Fruit fly (Drosophila melanogaster): Measurements from ENCODE around the gene CG33644.
A peak's percentile ranks its signal among the peaks of the same experiment; 100 is the strongest.

CG33644 gene

DNA sequence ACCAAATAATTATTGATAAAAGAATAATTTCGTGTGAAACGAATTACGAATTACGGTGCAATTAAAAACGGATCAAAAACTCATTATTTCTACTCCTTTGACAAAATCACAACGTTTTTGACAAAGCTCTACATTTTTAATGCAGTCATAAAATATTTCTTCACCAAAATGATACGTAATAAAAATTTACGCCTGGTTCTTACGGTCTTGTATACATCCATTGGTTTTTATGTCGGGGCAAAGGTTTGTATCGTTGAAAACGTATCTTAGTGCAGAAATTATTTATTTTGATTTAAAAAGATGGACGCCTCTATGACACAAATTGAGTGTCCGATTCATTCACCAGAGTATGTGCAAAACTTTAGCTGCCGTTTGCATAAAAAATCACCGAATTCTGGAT, at the start of gene CG33644:
CG33644 (plus strand) TSS at position 301 of the 400 bp plus-strand sequence.
- no peak for TF ChIP-seq sage (GFP tag; optimal IDR thresholded peaks at IDR 0.05)
- no peak for TF ChIP-seq dl (GFP tag; optimal IDR thresholded peaks at IDR 0.05; ENCODE audit: insufficient read depth in 1 of 2, partially characterized antibody in 2 of 2)
- no peak for TF ChIP-seq jim (GFP tag; optimal IDR thresholded peaks at IDR 0.05)
- no peak for TF ChIP-seq Rel (GFP tag; optimal IDR thresholded peaks at IDR 0.05)
- no peak for TF ChIP-seq Rel (tag; optimal IDR thresholded peaks at IDR 0.05)
- TF ChIP-seq Sp1 (GFP tag; optimal IDR thresholded peaks at IDR 0.05), result no peak
- no peak for TF ChIP-seq Abd-B (GFP tag; optimal IDR thresholded peaks at IDR 0.05)
- TF ChIP-seq woc (GFP tag; optimal IDR thresholded peaks at IDR 0.05), result no peak
- no peak for TF ChIP-seq usp (GFP tag; optimal IDR thresholded peaks at IDR 0.05)
- no peak for TF ChIP-seq fru (GFP tag; optimal IDR thresholded peaks at IDR 0.05)
- no peak for TF ChIP-seq CG9705 (GFP tag; optimal IDR thresholded peaks at IDR 0.05)
- TF ChIP-seq rgr (GFP tag; optimal IDR thresholded peaks at IDR 0.05), result no peak
- no peak for TF ChIP-seq Vsx2 (GFP tag; optimal IDR thresholded peaks at IDR 0.05; ENCODE audit: partially characterized antibody)
- TF ChIP-seq brk (GFP tag; optimal IDR thresholded peaks at IDR 0.05), result no peak
- no peak for TF ChIP-seq sv (GFP tag; optimal IDR thresholded peaks at IDR 0.05)
- no peak for TF ChIP-seq Hnf4 (GFP tag; optimal IDR thresholded peaks at IDR 0.05)
- no peak for TF ChIP-seq ey (GFP tag; optimal IDR thresholded peaks at IDR 0.05)
- no peak for TF ChIP-seq GATAd (GFP tag; optimal IDR thresholded peaks at IDR 0.05)
- no peak for TF ChIP-seq h (GFP tag; optimal IDR thresholded peaks at IDR 0.05)
- no peak for TF ChIP-seq psq (GFP tag; optimal IDR thresholded peaks at IDR 0.05)

DNA sequence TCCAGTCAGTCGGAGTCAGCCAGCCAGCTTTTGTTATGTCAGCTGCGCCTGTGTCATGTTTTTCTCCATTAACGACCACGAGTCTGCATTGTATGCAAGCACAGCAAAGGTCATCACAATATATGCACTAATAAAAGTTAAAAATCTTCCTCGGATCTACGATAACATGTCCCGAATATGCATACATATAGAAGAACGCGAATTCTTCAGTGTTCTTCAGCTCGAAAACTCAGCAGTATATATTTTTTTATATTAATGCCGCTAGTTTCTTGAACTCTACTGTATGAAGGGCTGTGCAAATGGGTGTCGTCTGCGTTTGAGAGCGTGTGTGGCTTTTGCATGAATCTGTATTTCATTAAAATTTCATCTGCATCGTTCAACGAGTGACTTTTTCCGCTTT, 49.6 kb upstream of the CG33644 start:
- no peak for TF ChIP-seq sage (GFP tag; optimal IDR thresholded peaks at IDR 0.05)
- no peak for TF ChIP-seq Jra (GFP tag; optimal IDR thresholded peaks at IDR 0.05)
- no peak for TF ChIP-seq N (GFP tag; optimal IDR thresholded peaks at IDR 0.05)
- peak; percentile 7 for TF ChIP-seq tai (GFP tag; optimal IDR thresholded peaks at IDR 0.05)
- TF ChIP-seq Hr83 (GFP tag; optimal IDR thresholded peaks at IDR 0.05; ENCODE audit: poor library complexity, severe bottlenecking), result no peak
- TF ChIP-seq Abd-B (GFP tag; optimal IDR thresholded peaks at IDR 0.05), result no peak
- peak in 1 of 2 experiments; percentile 41 for TF ChIP-seq foxo (GFP tag; optimal IDR thresholded peaks at IDR 0.05)
- TF ChIP-seq br (GFP tag; optimal IDR thresholded peaks at IDR 0.05), result no peak
- TF ChIP-seq CrebA (GFP tag; optimal IDR thresholded peaks at IDR 0.05; ENCODE audit: borderline replicate concordance), result no peak
- no peak for TF ChIP-seq Mio (GFP tag; optimal IDR thresholded peaks at IDR 0.05)
- TF ChIP-seq Sp1 (GFP tag; optimal IDR thresholded peaks at IDR 0.05), result peak; percentile 23
- no peak for TF ChIP-seq jim (GFP tag; optimal IDR thresholded peaks at IDR 0.05)
- peak; percentile 33 for TF ChIP-seq fru (GFP tag; optimal IDR thresholded peaks at IDR 0.05)
- TF ChIP-seq sv (GFP tag; optimal IDR thresholded peaks at IDR 0.05), result no peak
- TF ChIP-seq dsf (GFP tag; optimal IDR thresholded peaks at IDR 0.05; ENCODE audit: borderline replicate concordance), result no peak

DNA sequence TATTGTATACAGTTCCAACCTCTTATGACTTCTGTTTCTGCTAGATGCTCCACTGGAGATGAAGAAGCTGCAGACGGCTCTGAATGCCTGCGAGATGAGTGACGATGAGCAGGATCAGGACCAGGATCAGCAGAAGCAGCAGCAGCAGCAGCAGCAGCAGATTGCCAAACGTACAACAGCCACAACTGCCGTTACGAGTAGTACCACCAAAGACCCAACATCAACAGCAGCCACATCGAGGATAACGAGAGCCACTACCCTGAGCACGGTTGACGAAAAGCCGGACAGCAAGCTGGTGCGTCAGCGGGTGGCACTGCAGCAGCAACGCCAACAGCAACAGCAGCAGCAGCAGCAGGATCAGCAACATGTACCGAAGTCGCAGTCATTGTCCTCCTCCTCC, 34.0 kb upstream of the CG33644 start:
- TF ChIP-seq Rel (GFP tag; optimal IDR thresholded peaks at IDR 0.05) (no peak), Rel (tag; optimal IDR thresholded peaks at IDR 0.05) (no peak), Dfd (GFP tag; optimal IDR thresholded peaks at IDR 0.05) (peak; percentile 92)

DNA sequence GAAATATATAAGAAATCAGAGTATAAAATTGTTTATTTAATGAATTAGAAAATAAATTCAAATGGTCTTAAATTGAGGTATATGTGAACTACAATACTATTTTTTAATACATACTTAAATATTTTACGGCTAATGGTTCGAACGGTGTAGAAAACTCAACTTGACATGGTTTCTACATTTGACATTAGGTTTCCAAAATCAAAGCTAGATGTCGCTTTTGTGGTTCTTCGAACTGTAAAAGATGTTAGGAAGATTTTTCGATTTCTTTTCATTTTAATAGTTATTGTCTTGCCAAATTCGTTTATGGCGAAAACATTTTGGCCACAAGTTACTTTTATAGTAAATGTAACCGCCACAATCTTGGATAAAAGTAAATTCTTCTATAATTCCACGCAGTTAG, 31.5 kb upstream of the CG33644 start:
- TF ChIP-seq rgr (GFP tag; optimal IDR thresholded peaks at IDR 0.05) (no peak), Vsx2 (GFP tag; optimal IDR thresholded peaks at IDR 0.05; ENCODE audit: partially characterized antibody) (no peak), Jra (GFP tag; optimal IDR thresholded peaks at IDR 0.05) (no peak), CG9705 (GFP tag; optimal IDR thresholded peaks at IDR 0.05) (no peak), Hr78 (GFP tag; optimal IDR thresholded peaks at IDR 0.05) (no peak)

DNA sequence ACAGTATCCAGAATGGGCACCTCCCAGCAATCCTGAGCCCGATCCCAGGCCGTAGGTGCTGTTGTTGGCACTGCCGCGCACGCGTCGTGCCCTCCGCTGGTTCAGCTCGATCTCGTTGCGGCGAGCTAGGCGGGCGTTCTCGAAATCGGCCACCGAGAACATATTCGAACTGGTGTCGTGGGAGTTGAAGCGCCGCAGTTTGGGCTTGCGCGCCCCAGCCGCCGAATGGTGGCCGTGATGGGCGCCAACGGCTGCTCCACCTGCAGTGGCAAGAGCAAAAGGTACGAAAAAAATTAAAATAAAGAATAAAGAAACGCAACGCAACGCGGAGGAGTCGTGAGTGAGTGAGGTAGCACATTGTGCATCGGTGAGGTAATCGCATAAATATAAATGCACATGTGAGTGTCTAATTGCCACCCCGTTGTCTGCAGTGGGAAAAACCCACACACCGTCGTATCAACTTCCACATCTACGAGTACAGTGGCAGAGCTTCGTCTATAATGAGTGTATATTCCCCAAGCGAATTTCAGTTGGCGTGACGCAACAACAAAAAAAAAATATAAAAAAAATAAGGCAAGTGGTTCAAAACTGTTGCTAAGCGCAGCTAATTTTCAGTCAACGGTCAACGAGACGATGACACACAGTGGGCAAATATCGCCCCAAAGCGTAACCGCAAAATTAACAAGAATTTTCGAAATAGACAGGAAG, 22.2 kb upstream of the CG33644 start:
- TF ChIP-seq dmrt93B (GFP tag; optimal IDR thresholded peaks at IDR 0.05) (no peak), dl (GFP tag; optimal IDR thresholded peaks at IDR 0.05; ENCODE audit: insufficient read depth in 1 of 2, partially characterized antibody in 2 of 2) (peak; percentile 73 to 77), Rel (GFP tag; optimal IDR thresholded peaks at IDR 0.05) (no peak), Rel (tag; optimal IDR thresholded peaks at IDR 0.05) (peak; percentile 67)

Data from whole organism, wandering third instar larva.